In the genomic region with DNA sequence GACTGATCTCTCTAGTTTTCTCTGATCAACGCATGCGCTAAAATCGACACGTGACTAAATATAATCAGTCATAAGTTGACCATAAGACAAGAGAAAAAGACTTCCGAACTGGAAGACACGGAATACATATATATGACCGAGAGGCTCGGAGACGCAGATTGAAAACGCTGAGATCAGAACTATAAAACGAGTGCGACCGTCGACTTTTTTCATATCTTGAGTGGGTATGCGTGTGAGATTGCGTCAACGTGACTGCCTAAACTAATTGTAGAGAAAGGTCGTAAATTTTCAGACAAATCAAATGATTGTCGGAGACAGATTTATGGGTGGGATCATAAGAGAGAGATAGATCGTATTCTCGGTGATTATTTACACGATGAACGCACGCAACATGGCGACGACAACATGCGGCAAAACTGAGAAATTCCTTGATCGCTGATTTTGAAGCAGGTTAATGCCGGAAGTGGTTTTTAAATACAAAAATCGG, we compare ENCODE assay signal across 7 worm cellular contexts.
TF ChIP-seq lines count a peak whose summit lies in the region.

No protein-coding gene starts in this region.

TF ChIP-seq in whole organism, L1 larva, 84 proteins besides CTCF, POLR2A, EP300 and RAD21 (continues in another document):
- TF ChIP-seq nhr-20 (tag; optimal IDR thresholded peaks at IDR 0.05; lab: Kevin White, UChicago): peak; percentile 65
- TF ChIP-seq snu-23 (GFP tag; optimal IDR thresholded peaks at IDR 0.05; lab: Kevin White, UChicago): peak; percentile 58
- TF ChIP-seq efl-1 (optimal IDR thresholded peaks at IDR 0.05; lab: Kevin White, UChicago): no peak
- TF ChIP-seq efl-1 (GFP tag; optimal IDR thresholded peaks at IDR 0.05 in 1 of 2; lab: Kevin White, UChicago): peak in 1 of 2 experiments; percentile 91
- peak; percentile 28 for TF ChIP-seq lir-3 (tag; optimal IDR thresholded peaks at IDR 0.05; lab: Kevin White, UChicago; ENCODE audit: poor library complexity)
- no peak for TF ChIP-seq nhr-12 (tag; optimal IDR thresholded peaks at IDR 0.05; lab: Kevin White, UChicago)
- peak; percentile 58 for TF ChIP-seq vab-15 (tag; optimal IDR thresholded peaks at IDR 0.05; lab: Kevin White, UChicago)
- peak; percentile 59 for TF ChIP-seq elt-2 (tag; optimal IDR thresholded peaks at IDR 0.05; lab: Kevin White, UChicago)
- no peak for TF ChIP-seq aha-1 (tag; optimal IDR thresholded peaks at IDR 0.05; lab: Kevin White, UChicago)
- peak in 1 of 2 experiments; percentile 74 for TF ChIP-seq lin-35 (GFP tag; optimal IDR thresholded peaks at IDR 0.05; lab: Kevin White, UChicago)
- TF ChIP-seq blmp-1 (tag; optimal IDR thresholded peaks at IDR 0.05; lab: Kevin White, UChicago): peak; percentile 67
- peak; percentile 83 for TF ChIP-seq nhr-85 (tag; lab: Kevin White, UChicago)

TF ChIP-seq in whole organism, L2 larva, 48 proteins besides CTCF, POLR2A, EP300 and RAD21 (continues in another document):
- no peak for TF ChIP-seq snpc-4 (tag; optimal IDR thresholded peaks at IDR 0.05; lab: Kevin White, UChicago)
- peak; percentile 23 for TF ChIP-seq crh-2 (tag; optimal IDR thresholded peaks at IDR 0.05; lab: Kevin White, UChicago)
- peak; percentile 3 for TF ChIP-seq Y55F3AM.14 (GFP tag; optimal IDR thresholded peaks at IDR 0.05; lab: Kevin White, UChicago)
- peak; percentile 63 for TF ChIP-seq nhr-21 (tag; optimal IDR thresholded peaks at IDR 0.05; lab: Kevin White, UChicago)
- TF ChIP-seq fos-1 (tag; optimal IDR thresholded peaks at IDR 0.05; lab: Kevin White, UChicago): no peak
- TF ChIP-seq nhr-129 (tag; optimal IDR thresholded peaks at IDR 0.05; lab: Kevin White, UChicago): peak; percentile 13
- TF ChIP-seq gmeb-1 (tag; optimal IDR thresholded peaks at IDR 0.05; lab: Kevin White, UChicago): peak; percentile 52
- TF ChIP-seq ztf-4 (tag; optimal IDR thresholded peaks at IDR 0.05; lab: Kevin White, UChicago): peak; percentile 14
- peak; percentile 80 for TF ChIP-seq ama-1 (optimal IDR thresholded peaks at IDR 0.05; lab: Kevin White, UChicago)
- TF ChIP-seq ceh-16 (tag; optimal IDR thresholded peaks at IDR 0.05; lab: Kevin White, UChicago): no peak
- TF ChIP-seq sma-9 (GFP tag; optimal IDR thresholded peaks at IDR 0.05; lab: Kevin White, UChicago): peak; percentile 62
- no peak for TF ChIP-seq sma-9 (tag; optimal IDR thresholded peaks at IDR 0.05; lab: Kevin White, UChicago)
- TF ChIP-seq lin-13 (GFP tag; optimal IDR thresholded peaks at IDR 0.05; lab: Kevin White, UChicago): no peak

TF ChIP-seq in whole organism, L3 larva, 47 proteins besides CTCF, POLR2A, EP300 and RAD21:
- no peak for TF ChIP-seq lsy-12 (tag; optimal IDR thresholded peaks at IDR 0.05; lab: Kevin White, UChicago)
- TF ChIP-seq pqm-1 (tag; optimal IDR thresholded peaks at IDR 0.05; lab: Kevin White, UChicago): peak; percentile 48
- peak; percentile 55 for TF ChIP-seq jun-1 (tag; optimal IDR thresholded peaks at IDR 0.05; lab: Kevin White, UChicago)
- TF ChIP-seq nhr-23 (tag; optimal IDR thresholded peaks at IDR 0.05; lab: Kevin White, UChicago): peak; percentile 49
- TF ChIP-seq nhr-25 (tag; optimal IDR thresholded peaks at IDR 0.05; lab: Kevin White, UChicago): peak; percentile 67
- peak; percentile 10 for TF ChIP-seq nfya-1 (tag; optimal IDR thresholded peaks at IDR 0.05; lab: Kevin White, UChicago; ENCODE audit: insufficient read depth)
- peak; percentile 80 for TF ChIP-seq nhr-43 (tag; optimal IDR thresholded peaks at IDR 0.05; lab: Kevin White, UChicago; ENCODE audit: poor library complexity, severe bottlenecking)
- peak; percentile 32 for TF ChIP-seq mdl-1 (tag; optimal IDR thresholded peaks at IDR 0.05; lab: Kevin White, UChicago)
- no peak for TF ChIP-seq ceh-9 (tag; optimal IDR thresholded peaks at IDR 0.05; lab: Kevin White, UChicago)
- TF ChIP-seq ama-1 (optimal IDR thresholded peaks at IDR 0.05; lab: Kevin White, UChicago): peak; percentile 82
- peak; percentile 65 for TF ChIP-seq elt-2 (tag; optimal IDR thresholded peaks at IDR 0.05; lab: Kevin White, UChicago)
- TF ChIP-seq unc-62 (GFP tag; optimal IDR thresholded peaks at IDR 0.05; lab: Kevin White, UChicago): no peak

TF ChIP-seq in whole organism, L4 larva, 104 proteins besides CTCF, POLR2A, EP300 and RAD21 (continues in another document):
- TF ChIP-seq zfp-3 (GFP tag; conservative IDR thresholded peaks at IDR 0.05; lab: Robert Waterston, UW) (no peak), lin-39 (tag; optimal IDR thresholded peaks at IDR 0.05; lab: Kevin White, UChicago) (no peak), nhr-102 (tag; optimal IDR thresholded peaks at IDR 0.05; lab: Kevin White, UChicago) (no peak), arid-1 (GFP tag; conservative IDR thresholded peaks at IDR 0.05; lab: Robert Waterston, UW) (no peak), fos-1 (tag; optimal IDR thresholded peaks at IDR 0.05; lab: Kevin White, UChicago) (no peak), hmg-1.1 (GFP tag; IDR thresholded peaks at IDR 0.05; lab: Robert Waterston, UW) (no peak), lsy-2 (tag; optimal IDR thresholded peaks at IDR 0.05; lab: Kevin White, UChicago) (peak; percentile 2 to 25), attf-4 (tag; optimal IDR thresholded peaks at IDR 0.05; lab: Kevin White, UChicago) (no peak), nhr-77 (tag; optimal IDR thresholded peaks at IDR 0.05; lab: Kevin White, UChicago) (peak; percentile 45), zfp-2 (tag; optimal IDR thresholded peaks at IDR 0.05; lab: Kevin White, UChicago) (no peak), mes-2 (tag; optimal IDR thresholded peaks at IDR 0.05; lab: Kevin White, UChicago; ENCODE audit: poor library complexity, severe bottlenecking) (no peak), fkh-10 (GFP tag; optimal IDR thresholded peaks at IDR 0.05; lab: Kevin White, UChicago) (no peak)

TF ChIP-seq in whole organism, late embryonic, 69 proteins besides CTCF, POLR2A, EP300 and RAD21:
- TF ChIP-seq hlh-30 (tag; optimal IDR thresholded peaks at IDR 0.05; lab: Kevin White, UChicago; ENCODE audit: insufficient read depth) (peak; percentile 17), ahr-1 (tag; optimal IDR thresholded peaks at IDR 0.05; lab: Kevin White, UChicago) (no peak)

TF ChIP-seq in whole organism, mixed stage, embryonic, 35 proteins besides CTCF, POLR2A, EP300 and RAD21:
- TF ChIP-seq nhr-2 (tag; optimal IDR thresholded peaks at IDR 0.05; lab: Kevin White, UChicago): no peak
- peak; percentile 4 for TF ChIP-seq unc-62 (GFP tag; optimal IDR thresholded peaks at IDR 0.05; lab: Kevin White, UChicago)
- no peak for TF ChIP-seq nhr-12 (tag; optimal IDR thresholded peaks at IDR 0.05; lab: Kevin White, UChicago)
TF ChIP-seq in whole organism, mixed stage, embryonic: peak in this region for 1.

TF ChIP-seq in whole organism, young adult, 124 proteins besides CTCF, POLR2A, EP300 and RAD21 (continues in another document):
- TF ChIP-seq madf-8 (GFP tag; conservative IDR thresholded peaks at IDR 0.05; lab: Robert Waterston, UW): no peak
- TF ChIP-seq snpc-3.4 (tag; optimal IDR thresholded peaks at IDR 0.05; lab: Kevin White, UChicago): no peak
- no peak for TF ChIP-seq ceh-58 (GFP tag; IDR thresholded peaks at IDR 0.05; lab: Robert Waterston, UW)
- no peak for TF ChIP-seq lin-26 (GFP tag; IDR thresholded peaks at IDR 0.05; lab: Robert Waterston, UW)
- TF ChIP-seq sptf-2 (GFP tag; optimal IDR thresholded peaks at IDR 0.05; lab: Kevin White, UChicago): no peak
- TF ChIP-seq snpc-1.3 (tag; optimal IDR thresholded peaks at IDR 0.05; lab: Kevin White, UChicago; ENCODE audit: insufficient read depth): no peak
- TF ChIP-seq Y79H2A.3 (GFP tag; conservative IDR thresholded peaks at IDR 0.05; lab: Robert Waterston, UW): no peak
- TF ChIP-seq rec-8 (tag; optimal IDR thresholded peaks at IDR 0.05; lab: Kevin White, UChicago): no peak
- no peak for TF ChIP-seq atf-7 (tag; optimal IDR thresholded peaks at IDR 0.05; lab: Kevin White, UChicago)
- TF ChIP-seq ztf-26 (tag; optimal IDR thresholded peaks at IDR 0.05; lab: Kevin White, UChicago): peak; percentile 26
- TF ChIP-seq chd-7 (tag; optimal IDR thresholded peaks at IDR 0.05; lab: Kevin White, UChicago): no peak
- TF ChIP-seq Y53G8AR.9 (GFP tag; conservative IDR thresholded peaks at IDR 0.05; lab: Robert Waterston, UW): 0 out of 2 replicates have a peak, but pooled peaks have one; percentile 15
- no peak for TF ChIP-seq nhr-179 (tag; optimal IDR thresholded peaks at IDR 0.05; lab: Kevin White, UChicago)
- TF ChIP-seq sea-2 (GFP tag; IDR thresholded peaks at IDR 0.05; lab: Robert Waterston, UW): no peak
- no peak for TF ChIP-seq efl-1 (GFP tag; optimal IDR thresholded peaks at IDR 0.05; lab: Kevin White, UChicago)
- TF ChIP-seq Y53F4B.3 (GFP tag; IDR thresholded peaks at IDR 0.05; lab: Robert Waterston, UW): no peak
- TF ChIP-seq ztf-22 (GFP tag; optimal IDR thresholded peaks at IDR 0.05; lab: Kevin White, UChicago): no peak
- no peak for TF ChIP-seq aptf-3 (GFP tag; IDR thresholded peaks at IDR 0.05; lab: Robert Waterston, UW)
- TF ChIP-seq ceh-100 (GFP tag; IDR thresholded peaks at IDR 0.05; lab: Robert Waterston, UW): no peak
- TF ChIP-seq nhr-90 (tag; optimal IDR thresholded peaks at IDR 0.05; lab: Kevin White, UChicago): no peak
- TF ChIP-seq mxl-1 (tag; optimal IDR thresholded peaks at IDR 0.05; lab: Kevin White, UChicago): no peak
- TF ChIP-seq F37B4.10 (GFP tag; IDR thresholded peaks at IDR 0.05; lab: Robert Waterston, UW): no peak
- TF ChIP-seq hrde-1 (tag; optimal IDR thresholded peaks at IDR 0.05; lab: Kevin White, UChicago; ENCODE audit: borderline replicate concordance): no peak
- TF ChIP-seq repo-1 (tag; optimal IDR thresholded peaks at IDR 0.05; lab: Kevin White, UChicago): no peak
- TF ChIP-seq aptf-2 (GFP tag; conservative IDR thresholded peaks at IDR 0.05; lab: Robert Waterston, UW): no peak
- no peak for TF ChIP-seq F49E8.2 (tag; optimal IDR thresholded peaks at IDR 0.05; lab: Kevin White, UChicago; ENCODE audit: insufficient read depth)
- no peak for TF ChIP-seq sdz-38 (tag; optimal IDR thresholded peaks at IDR 0.05; lab: Kevin White, UChicago)
- no peak for TF ChIP-seq C17E4.6 (GFP tag; IDR thresholded peaks at IDR 0.05; lab: Robert Waterston, UW)
- no peak for TF ChIP-seq rcor-1 (GFP tag; IDR thresholded peaks at IDR 0.05; lab: Robert Waterston, UW)
- peak; percentile 51 for TF ChIP-seq nhr-80 (tag; optimal IDR thresholded peaks at IDR 0.05; lab: Kevin White, UChicago)
- TF ChIP-seq T07F8.4 (tag; optimal IDR thresholded peaks at IDR 0.05; lab: Kevin White, UChicago): no peak
- TF ChIP-seq lin-54 (GFP tag; optimal IDR thresholded peaks at IDR 0.05; lab: Kevin White, UChicago): no peak
- no peak for TF ChIP-seq zfh-2 (GFP tag; conservative IDR thresholded peaks at IDR 0.05; lab: Robert Waterston, UW)
- no peak for TF ChIP-seq dox-1 (GFP tag; IDR thresholded peaks at IDR 0.05; lab: Robert Waterston, UW)
- TF ChIP-seq ceh-40 (GFP tag; IDR thresholded peaks at IDR 0.05; lab: Robert Waterston, UW): no peak
- TF ChIP-seq madf-6 (GFP tag; IDR thresholded peaks at IDR 0.05; lab: Robert Waterston, UW): no peak
- TF ChIP-seq ztf-28 (GFP tag; IDR thresholded peaks at IDR 0.05; lab: Robert Waterston, UW): no peak
- TF ChIP-seq ceh-91 (GFP tag; IDR thresholded peaks at IDR 0.05; lab: Robert Waterston, UW): no peak
